Fruit fly (Drosophila melanogaster) whole organism, embryonic: ENCODE measurements around the gene CG14664.

ENCODE experiments used
- CG10274 ChIP-seq: fragments of 200-800 bp; sonication (Bioruptor generic); optimal IDR thresholded peaks from 3 replicates; lab custom pipeline; 2017; ENCODE audit warnings: missing biosample characterization, mild to moderate bottlenecking, missing genetic modification characterization
- CG12071 ChIP-seq: fragments of 200-800 bp; sonication (Bioruptor generic); optimal IDR thresholded peaks from 3 replicates; lab custom pipeline; 2018; ENCODE audit warnings: missing biosample characterization, mild to moderate bottlenecking, missing genetic modification characterization
- CG1233 ChIP-seq: fragments of 200-800 bp; sonication (Bioruptor generic); optimal IDR thresholded peaks from 4 replicates; lab custom pipeline; 2018; ENCODE audit warnings: missing biosample characterization, mild to moderate bottlenecking, missing genetic modification characterization
- CG12391 ChIP-seq: fragments of 200-800 bp; sonication (Bioruptor generic); optimal IDR thresholded peaks from 3 replicates; lab custom pipeline; 2018; ENCODE audit warnings: missing biosample characterization, mild to moderate bottlenecking, missing genetic modification characterization, moderate library complexity
- CG13287 ChIP-seq: fragments of 200-800 bp; sonication (Bioruptor generic); IDR thresholded peaks from 2 replicates; pipeline ENCODE4 v1.3.6; 2022; ENCODE audit warnings: missing biosample characterization, missing genetic modification characterization; ENCODE audit not compliant: partially characterized antibody
- CG14014 ChIP-seq: fragments of 200-800 bp; sonication (Bioruptor generic); IDR thresholded peaks from 2 replicates; pipeline ENCODE4 v1.3.6; 2022; ENCODE audit warnings: missing biosample characterization, missing genetic modification characterization
- CG15011 ChIP-seq: fragments of 200-800 bp; sonication (Bioruptor generic); optimal IDR thresholded peaks from 3 replicates; lab custom pipeline; 2018; ENCODE audit warnings: missing biosample characterization, mild to moderate bottlenecking, missing genetic modification characterization
- CG15269 ChIP-seq: fragments of 200-800 bp; sonication (Bioruptor generic); optimal IDR thresholded peaks from 2 replicates; lab custom pipeline; 2018; ENCODE audit warnings: missing biosample characterization, mild to moderate bottlenecking, missing genetic modification characterization, moderate library complexity
- CG15696 ChIP-seq: fragments of 200-800 bp; sonication (Bioruptor generic); optimal IDR thresholded peaks from 2 replicates; lab custom pipeline; 2019; ENCODE audit warnings: missing biosample characterization, mild to moderate bottlenecking, missing genetic modification characterization, moderate library complexity
- CG16863 ChIP-seq: fragments of 200-800 bp; sonication (Bioruptor generic); optimal IDR thresholded peaks from 3 replicates; lab custom pipeline; 2016; ENCODE audit warnings: missing biosample characterization, missing genetic modification characterization
- CG18262 ChIP-seq: fragments of 200-800 bp; optimal IDR thresholded peaks from 3 replicates; lab custom pipeline; 2019; ENCODE audit warnings: missing biosample characterization, mild to moderate bottlenecking, missing genetic modification characterization, moderate library complexity
- CG2875 ChIP-seq: fragments of 200-800 bp; sonication (Bioruptor generic); optimal IDR thresholded peaks from 2 replicates; lab custom pipeline; 2017; ENCODE audit warnings: missing biosample characterization, mild to moderate bottlenecking, missing genetic modification characterization, missing genetic modification reagents
- CG32767 ChIP-seq: fragments of 200-800 bp; sonication (Bioruptor generic); IDR thresholded peaks from 2 replicates; pipeline ENCODE4 v1.3.6; 2022; ENCODE audit warnings: missing biosample characterization, missing genetic modification characterization
- CG32772 ChIP-seq: fragments of 200-800 bp; sonication (Bioruptor generic); IDR thresholded peaks from 2 replicates; pipeline ENCODE4 v1.3.6; 2022; ENCODE audit warnings: missing biosample characterization, missing genetic modification characterization
- CG33557 ChIP-seq: fragments of 200-800 bp; sonication (Bioruptor generic); optimal IDR thresholded peaks from 2 replicates; lab custom pipeline; 2019; ENCODE audit warnings: missing biosample characterization, mild to moderate bottlenecking, missing genetic modification characterization, moderate library complexity
- CG3995 ChIP-seq: fragments of 200-800 bp; sonication (Bioruptor generic); optimal IDR thresholded peaks from 3 replicates; lab custom pipeline; 2016; ENCODE audit warnings: missing biosample characterization, missing genetic modification characterization
- CG4730 ChIP-seq: fragments of 200-800 bp; sonication (Bioruptor generic); IDR thresholded peaks from 2 replicates; pipeline ENCODE4 v1.3.6; 2022; ENCODE audit warnings: missing biosample characterization, missing genetic modification characterization
- CG6791 ChIP-seq: fragments of 200-800 bp; sonication (Bioruptor generic); IDR thresholded peaks from 3 replicates; pipeline ENCODE4 v1.3.6; 2022; ENCODE audit warnings: missing biosample characterization, missing genetic modification characterization; ENCODE audit not compliant: partially characterized antibody
- CG9609 ChIP-seq: fragments of 200-800 bp; sonication (Bioruptor generic); optimal IDR thresholded peaks from 3 replicates; lab custom pipeline; 2016; ENCODE audit warnings: missing biosample characterization, missing genetic modification characterization
- CG9727 ChIP-seq: fragments of 200-800 bp; sonication (Bioruptor generic); optimal IDR thresholded peaks from 3 replicates; lab custom pipeline; 2017; ENCODE audit warnings: missing biosample characterization, mild to moderate bottlenecking, missing genetic modification characterization
- CHES-1-like ChIP-seq: fragments of 200-800 bp; sonication (Bioruptor generic); optimal IDR thresholded peaks from 2 replicates; lab custom pipeline; 2016; ENCODE audit warnings: missing biosample characterization, missing genetic modification characterization
- CoRest ChIP-seq: fragments of 200-800 bp; sonication (Bioruptor generic); optimal IDR thresholded peaks from 3 replicates; lab custom pipeline; 2018; ENCODE audit warnings: missing biosample characterization, mild to moderate bottlenecking, missing genetic modification characterization, moderate library complexity
- Dad ChIP-seq: fragments of 200-800 bp; sonication (Bioruptor generic); optimal IDR thresholded peaks from 3 replicates; lab custom pipeline; 2016; ENCODE audit warnings: missing biosample characterization, missing genetic modification characterization
- Deaf1 ChIP-seq: fragments of 200-800 bp; optimal IDR thresholded peaks from 3 replicates; lab custom pipeline; 2019; ENCODE audit warnings: missing biosample characterization, mild to moderate bottlenecking, missing genetic modification characterization, moderate library complexity
- Eip74EF ChIP-seq, 2 experiments: fragments of 200-800 bp in 1 of 2; fragments of >200 bp in 1 of 2; sonication (Bioruptor generic) in 1 of 2; optimal IDR thresholded peaks; 2 replicates each; lab custom pipeline; 2017 to 2019; ENCODE audit warnings: missing biosample characterization in 2 of 2, missing genetic modification characterization in 2 of 2, mild to moderate bottlenecking in 1 of 2, moderate library complexity in 1 of 2
- Ets65A ChIP-seq: fragments of 200-800 bp; sonication (Bioruptor generic); peaks from one replicate; lab custom pipeline; 2016; ENCODE audit warnings: missing biosample characterization, missing genetic modification characterization
- HLHmδ ChIP-seq: fragments of 200-800 bp; sonication (Bioruptor generic); optimal IDR thresholded peaks from 2 replicates; lab custom pipeline; 2018; ENCODE audit warnings: missing biosample characterization, mild to moderate bottlenecking, missing genetic modification characterization, moderate library complexity
- Hmr ChIP-seq: fragments of 200-800 bp; sonication (Bioruptor generic); optimal IDR thresholded peaks from 3 replicates; lab custom pipeline; 2017; ENCODE audit warnings: mild to moderate bottlenecking, missing biosample characterization, missing genetic modification reagents, missing genetic modification characterization
- NK7.1 ChIP-seq: fragments of 200-800 bp; sonication (Bioruptor generic); optimal IDR thresholded peaks from 3 replicates; lab custom pipeline; 2016; ENCODE audit warnings: missing biosample characterization, missing genetic modification characterization
- Pdp1 ChIP-seq, 2 experiments: fragments of 200-800 bp; sonication (Bioruptor generic); optimal IDR thresholded peaks; 3 replicates each; lab custom pipeline; 2016; ENCODE audit warnings: missing biosample characterization in 2 of 2, missing genetic modification characterization in 2 of 2, mild to moderate bottlenecking in 1 of 2, moderate library complexity in 1 of 2
- Rx ChIP-seq: fragments of 200-800 bp; sonication (Bioruptor generic); IDR thresholded peaks from 2 replicates; pipeline ENCODE4 v1.3.6; 2022; ENCODE audit warnings: missing biosample characterization, missing genetic modification characterization
- abd-A ChIP-seq: fragments of 200-800 bp; sonication (Bioruptor generic); optimal IDR thresholded peaks from 3 replicates; lab custom pipeline; 2019; ENCODE audit warnings: missing biosample characterization, mild to moderate bottlenecking, missing genetic modification characterization, moderate library complexity
- dimm ChIP-seq: fragments of 200-800 bp; sonication (Bioruptor generic); IDR thresholded peaks from 2 replicates; pipeline ENCODE4 v1.3.6; 2022; ENCODE audit warnings: missing biosample characterization, missing genetic modification characterization
- emc ChIP-seq: fragments of 200-800 bp; sonication (Bioruptor generic); optimal IDR thresholded peaks from 2 replicates; lab custom pipeline; 2016; ENCODE audit warnings: missing biosample characterization, missing genetic modification characterization
- eve ChIP-seq, 2 experiments: fragments of >200 bp; optimal IDR thresholded peaks; 2 replicates each; lab custom pipeline; 2017; ENCODE audit warnings: missing biosample characterization in 2 of 2, missing genetic modification characterization in 2 of 2
- gro ChIP-seq: fragments of 200-800 bp; sonication (Bioruptor generic); optimal IDR thresholded peaks from 2 replicates; lab custom pipeline; 2016; ENCODE audit warnings: missing biosample characterization, missing genetic modification characterization
- ind ChIP-seq: fragments of 200-800 bp; sonication (Bioruptor generic); optimal IDR thresholded peaks from 3 replicates; lab custom pipeline; 2016; ENCODE audit warnings: missing biosample characterization, missing genetic modification characterization
- insv ChIP-seq, 2 experiments: fragments of 200-800 bp; sonication (Bioruptor generic); optimal IDR thresholded peaks; 3 replicates each; lab custom pipeline; 2016 to 2018; ENCODE audit warnings: missing biosample characterization in 2 of 2, missing genetic modification characterization in 2 of 2
- mirr ChIP-seq: fragments of 200-800 bp; sonication (Bioruptor generic); optimal IDR thresholded peaks from 3 replicates; lab custom pipeline; 2018; ENCODE audit warnings: missing biosample characterization, mild to moderate bottlenecking, missing genetic modification characterization
- nau ChIP-seq: fragments of 200-800 bp; sonication (Bioruptor generic); optimal IDR thresholded peaks from 3 replicates; lab custom pipeline; 2017; ENCODE audit warnings: missing biosample characterization, mild to moderate bottlenecking, missing genetic modification characterization, missing genetic modification reagents
- nom ChIP-seq: fragments of 200-800 bp; sonication (Bioruptor generic); optimal IDR thresholded peaks from 2 replicates; lab custom pipeline; 2017; ENCODE audit warnings: missing biosample characterization, missing genetic modification characterization, mild to moderate bottlenecking, moderate library complexity, missing genetic modification reagents
- onecut ChIP-seq: fragments of 200-800 bp; sonication (Bioruptor generic); IDR thresholded peaks from 2 replicates; pipeline ENCODE4 v1.3.6; 2022; ENCODE audit warnings: missing biosample characterization, missing genetic modification characterization
- salm ChIP-seq: fragments of 200-800 bp; sonication (Bioruptor generic); optimal IDR thresholded peaks from 2 replicates; lab custom pipeline; 2018; ENCODE audit warnings: missing biosample characterization, mild to moderate bottlenecking, missing genetic modification characterization
- sc ChIP-seq, 3 experiments: fragments of >200 bp in 2 of 3; fragments of 200-800 bp in 1 of 3; sonication (Bioruptor generic) in 1 of 3; optimal IDR thresholded peaks; 2 replicates in 2 of 3; 3 replicates in 1 of 3; lab custom pipeline; 2017; ENCODE audit warnings: mild to moderate bottlenecking in 1 of 3, missing biosample characterization in 1 of 3, missing genetic modification characterization in 1 of 3, missing genetic modification reagents in 1 of 3
- slbo ChIP-seq: fragments of 200-800 bp; sonication (Bioruptor generic); IDR thresholded peaks from 2 replicates; pipeline ENCODE4 v1.3.6; 2022; ENCODE audit warnings: missing biosample characterization, missing genetic modification characterization
- tll ChIP-seq, 2 experiments: fragments of 200-800 bp in 1 of 2; fragments of >200 bp in 1 of 2; sonication (Bioruptor generic) in 1 of 2; optimal IDR thresholded peaks; 2 replicates each; lab custom pipeline; 2017 to 2019; ENCODE audit warnings: missing biosample characterization in 2 of 2, missing genetic modification characterization in 2 of 2, mild to moderate bottlenecking in 1 of 2, moderate library complexity in 1 of 2
- zfh2 ChIP-seq: fragments of 200-800 bp; sonication (Bioruptor generic); optimal IDR thresholded peaks from 2 replicates; lab custom pipeline; 2016; ENCODE audit warnings: missing biosample characterization, missing genetic modification characterization

The CG14664 gene

dm6 chr3R:5264251-5265098, 40.5 kb downstream of the CG14664 start (continued):
- peak; percentile 30 for TF ChIP-seq nom (GFP tag; lab: Kevin White, UChicago)
- no peak for TF ChIP-seq sc (optimal IDR thresholded peaks at IDR 0.05; lab: Kevin White, UChicago)
- TF ChIP-seq sc (GFP tag; optimal IDR thresholded peaks at IDR 0.05; lab: Kevin White, UChicago) = peak; percentile 1
- TF ChIP-seq CG6791 (GFP tag; lab: Robert Waterston, UW) = 0 out of 3 replicates have a peak, but pooled peaks have one; percentile 7
- no peak for TF ChIP-seq eve (GFP tag; optimal IDR thresholded peaks at IDR 0.05; lab: Kevin White, UChicago)
- TF ChIP-seq ind (GFP tag; lab: Kevin White, UChicago) = peak; percentile 13
- TF ChIP-seq HLHmδ (GFP tag; lab: Kevin White, UChicago) = peak; percentile 48
- peak; percentile 23 for TF ChIP-seq CG1233 (GFP tag; lab: Kevin White, UChicago)
- TF ChIP-seq Ets65A (GFP tag; lab: Kevin White, UChicago) = no peak
- 0 out of 2 replicates have a peak, but pooled peaks have one; percentile 2 for TF ChIP-seq Rx (GFP tag; lab: Robert Waterston, UW)
- peak; percentile 2 for TF ChIP-seq CG3995 (GFP tag; lab: Kevin White, UChicago)
- TF ChIP-seq tll (GFP tag; optimal IDR thresholded peaks at IDR 0.05; lab: Kevin White, UChicago) = peak in 1 of 2 experiments; percentile 11
- no peak for TF ChIP-seq abd-A (tag; lab: Kevin White, UChicago)
- peak; percentile 47 for TF ChIP-seq CG12071 (GFP tag; lab: Kevin White, UChicago)
- peak in 1 of 2 experiments; percentile 15 for TF ChIP-seq Eip74EF (GFP tag; optimal IDR thresholded peaks at IDR 0.05; lab: Kevin White, UChicago)
- TF ChIP-seq CG16863 = peak; percentile 44
- TF ChIP-seq mirr (GFP tag; lab: Kevin White, UChicago) = peak; percentile 33
- TF ChIP-seq emc (GFP tag; lab: Kevin White, UChicago) = peak; percentile 20
- TF ChIP-seq CG18262 (tag; lab: Kevin White, UChicago) = peak; percentile 47
- TF ChIP-seq NK7.1 (GFP tag; lab: Kevin White, UChicago) = peak; percentile 22
- peak; percentile 9 for TF ChIP-seq CG15696 (tag; lab: Kevin White, UChicago)
- no peak for TF ChIP-seq Dad (GFP tag; lab: Kevin White, UChicago)
- peak in 1 of 2 experiments; percentile 58 for TF ChIP-seq Pdp1 (GFP tag; optimal IDR thresholded peaks at IDR 0.05; lab: Kevin White, UChicago)
- no peak for TF ChIP-seq CG4730
- TF ChIP-seq CG12391 (tag; lab: Kevin White, UChicago) = peak; percentile 55
- peak; percentile 29 for TF ChIP-seq zfh2 (GFP tag; lab: Kevin White, UChicago)
- no peak for TF ChIP-seq dimm (GFP tag; lab: Robert Waterston, UW)
- TF ChIP-seq CG32767 (GFP tag; lab: Robert Waterston, UW) = no peak
- TF ChIP-seq CG14014 (GFP tag; lab: Robert Waterston, UW) = no peak; the same call in 1 of the 2 replicates
- peak; percentile 6; the same call in 1 of the 2 replicates for TF ChIP-seq onecut
- TF ChIP-seq salm (tag; lab: Kevin White, UChicago) = no peak
- no peak for TF ChIP-seq CG32772 (GFP tag; lab: Robert Waterston, UW)
- no peak for TF ChIP-seq CG2875 (GFP tag; lab: Kevin White, UChicago)
- TF ChIP-seq CHES-1-like (GFP tag; lab: Kevin White, UChicago) = peak; percentile 31
- peak; percentile 25 for TF ChIP-seq CG10274 (GFP tag; lab: Kevin White, UChicago)
- TF ChIP-seq CoRest (tag; lab: Kevin White, UChicago) = peak; percentile 64
- TF ChIP-seq Deaf1 (tag; lab: Kevin White, UChicago) = peak; percentile 98
- peak; percentile 30 for TF ChIP-seq nau (GFP tag; lab: Kevin White, UChicago)
- no peak for TF ChIP-seq CG15011 (GFP tag; lab: Kevin White, UChicago)
- TF ChIP-seq Hmr (GFP tag; lab: Kevin White, UChicago) = peak; percentile 54
- peak; percentile 46 for TF ChIP-seq gro (GFP tag; lab: Kevin White, UChicago)
- TF ChIP-seq CG13287 (GFP tag; lab: Robert Waterston, UW) = peak; percentile 26; the same call in 1 of the 2 replicates
- peak in 1 of 2 experiments; percentile 9 for TF ChIP-seq insv (GFP tag; optimal IDR thresholded peaks at IDR 0.05; lab: Kevin White, UChicago)
- TF ChIP-seq CG15269 = peak; percentile 51
- TF ChIP-seq CG9727 (GFP tag; lab: Kevin White, UChicago) = peak; percentile 46
- TF ChIP-seq CG33557 (GFP tag; lab: Kevin White, UChicago) = peak; percentile 37
- peak; percentile 14 for TF ChIP-seq CG9609 (GFP tag; lab: Kevin White, UChicago)
- TF ChIP-seq slbo (GFP tag; lab: Robert Waterston, UW) = no peak
